Fruit fly (Drosophila melanogaster): Measurements from ENCODE around the gene CCT3.

DNA sequence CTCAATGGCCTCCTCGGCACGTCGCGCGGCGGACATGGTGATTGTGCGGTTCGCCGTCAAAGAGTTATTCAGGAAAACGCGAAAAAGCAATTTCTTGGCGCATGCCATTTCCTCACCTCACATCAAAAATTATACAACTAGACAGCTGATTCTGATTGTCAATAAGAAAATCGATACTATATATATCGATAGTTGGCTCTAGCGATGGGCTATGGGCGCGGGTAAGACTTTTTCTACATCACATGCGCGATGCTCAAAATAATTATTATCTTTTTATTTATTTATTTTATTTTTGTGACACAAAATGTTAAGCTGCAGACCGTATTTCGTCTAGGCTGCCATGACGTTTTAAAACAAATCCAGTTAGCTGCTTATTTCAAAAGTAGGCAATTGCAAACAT lies 33.2 kb upstream of the CCT3 start, which contains the start of gene CG10340:
- no peak for TF ChIP-seq CG8301 (tag; optimal IDR thresholded peaks at IDR 0.05)
- no peak for TF ChIP-seq EcR (GFP tag; optimal IDR thresholded peaks at IDR 0.05)
